Worm (Caenorhabditis elegans): Measurements from ENCODE around the gene F35C11.3.

DNA sequence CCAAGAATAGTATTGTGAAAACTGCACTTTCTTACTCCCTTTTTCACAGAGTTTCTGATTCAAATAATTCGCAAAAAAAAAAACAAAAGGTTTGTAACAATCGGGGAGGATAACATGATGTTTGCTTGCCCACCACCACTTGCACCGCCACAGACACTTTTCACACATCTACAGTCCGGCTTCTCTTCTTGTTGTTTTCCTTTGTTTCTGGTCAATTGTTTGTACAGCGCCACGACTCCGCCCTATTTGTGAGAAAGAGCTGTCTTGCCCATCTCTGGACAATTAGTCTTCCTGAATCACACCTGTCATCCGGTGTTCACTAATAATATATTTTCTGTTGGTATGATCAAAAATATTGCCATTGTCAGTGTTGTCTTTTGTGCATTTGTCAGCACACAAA is 15.6 kb upstream of the F35C11.3 start, which contains the start of gene M110.9:
- no peak for TF ChIP-seq nhr-12 (tag; optimal IDR thresholded peaks at IDR 0.05)
- no peak for TF ChIP-seq nhr-76 (tag; optimal IDR thresholded peaks at IDR 0.05)
- TF ChIP-seq tbx-8 (GFP tag; optimal IDR thresholded peaks at IDR 0.05) = no peak
- no peak for TF ChIP-seq M03D4.4 (tag; optimal IDR thresholded peaks at IDR 0.05)
- TF ChIP-seq unc-62 (GFP tag; optimal IDR thresholded peaks at IDR 0.05) = no peak
- TF ChIP-seq pha-4 (tag; optimal IDR thresholded peaks at IDR 0.05) = no peak
- TF ChIP-seq bed-3 (GFP tag; optimal IDR thresholded peaks at IDR 0.05) = no peak
- no peak for TF ChIP-seq ztf-11 (tag; optimal IDR thresholded peaks at IDR 0.05)
- TF ChIP-seq sptf-1 (tag; optimal IDR thresholded peaks at IDR 0.05) = no peak
- TF ChIP-seq blmp-1 (tag; optimal IDR thresholded peaks at IDR 0.05) = no peak
- no peak for TF ChIP-seq unc-39 (tag; optimal IDR thresholded peaks at IDR 0.05)
- TF ChIP-seq mab-5 (tag; optimal IDR thresholded peaks at IDR 0.05) = no peak
- TF ChIP-seq lin-13 (tag; optimal IDR thresholded peaks at IDR 0.05) = no peak
- no peak for TF ChIP-seq elt-1 (tag; optimal IDR thresholded peaks at IDR 0.05; ENCODE audit: borderline replicate concordance, insufficient read depth)
